Fruit fly (Drosophila melanogaster): ENCODE results near the gene Sdic1.
A peak's percentile ranks its signal among the peaks of the same experiment; 100 is the strongest.

DNA sequence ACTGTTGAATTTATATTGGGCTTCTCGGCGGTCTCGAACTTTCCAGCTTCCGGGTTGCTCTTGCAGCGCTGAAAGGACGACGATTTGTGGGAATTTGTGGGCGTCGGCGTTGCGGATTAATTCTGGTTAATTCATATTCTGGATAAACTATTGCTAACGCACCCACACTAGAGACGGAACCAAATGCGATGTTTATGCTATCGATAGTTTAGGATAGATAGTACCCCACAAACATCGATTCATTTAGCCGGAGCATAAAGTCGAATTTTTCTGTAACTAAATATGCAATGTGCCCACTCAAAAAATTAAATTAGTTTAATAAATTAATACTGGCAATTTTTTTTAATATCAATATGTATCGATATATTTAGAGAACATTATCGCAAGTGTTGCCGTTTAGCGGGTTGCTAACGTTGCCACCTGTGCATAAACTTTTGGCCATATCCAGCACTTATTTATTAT lies 18.7 kb downstream of the Sdic1 start, which contains the start of gene Rab35:
- TF ChIP-seq Sox102F (GFP tag; optimal IDR thresholded peaks at IDR 0.05) = no peak
- no peak for TF ChIP-seq CG6792 (GFP tag; optimal IDR thresholded peaks at IDR 0.05)
- TF ChIP-seq Gug (GFP tag; IDR thresholded peaks at IDR 0.05) = no peak
- no peak for TF ChIP-seq CG11902 (GFP tag; optimal IDR thresholded peaks at IDR 0.05)
- TF ChIP-seq CG10669 (GFP tag; optimal IDR thresholded peaks at IDR 0.05) = no peak
- peak; percentile 11 for TF ChIP-seq topi (GFP tag; optimal IDR thresholded peaks at IDR 0.05)
- TF ChIP-seq Smox (GFP tag; optimal IDR thresholded peaks at IDR 0.05) = no peak
- TF ChIP-seq CG6854 (GFP tag; optimal IDR thresholded peaks at IDR 0.05) = no peak
- no peak for TF ChIP-seq CG6276 (GFP tag; optimal IDR thresholded peaks at IDR 0.05)
- TF ChIP-seq svp (GFP tag) = peak; percentile 24
- TF ChIP-seq Met (GFP tag; optimal IDR thresholded peaks at IDR 0.05) = no peak
- no peak for TF ChIP-seq CG15336 (GFP tag; IDR thresholded peaks at IDR 0.05)
- no peak for TF ChIP-seq CG9139 (GFP tag; optimal IDR thresholded peaks at IDR 0.05)
- no peak for TF ChIP-seq net (GFP tag; optimal IDR thresholded peaks at IDR 0.05)
